Worm (Caenorhabditis elegans) whole organism, L3 larva: ENCODE data around the gene erfa-1.

Experiments used
- ceh-16 ChIP-seq: sonication (generic microtip); optimal IDR thresholded peaks from 2 replicates; lab custom pipeline; 2017; ENCODE audit warnings: missing biosample characterization, missing genetic modification characterization
- ceh-28 ChIP-seq: fragments of 150-350 bp; optimal IDR thresholded peaks from 2 replicates; lab custom pipeline; 2014; ENCODE audit warnings: missing biosample characterization, missing genetic modification reagents, missing genetic modification characterization
- hmg-11 ChIP-seq: sonication (generic microtip); optimal IDR thresholded peaks from 2 replicates; lab custom pipeline; 2016; ENCODE audit warnings: missing genetic modification characterization, missing compliant biosample characterization

- TF ChIP-seq hmg-11 (tag; lab: Kevin White, UChicago) = no peak
- TF ChIP-seq ceh-28 (tag; lab: Kevin White, UChicago) = no peak
- TF ChIP-seq ceh-16 (tag; lab: Kevin White, UChicago) = no peak
Measured at ce11 chrV:6438601-6439000, 4.7 kb downstream of the erfa-1 start, which contains the start of gene T05H4.4.
